Fruit fly (Drosophila melanogaster): ENCODE data around the gene CG10096.

Gene CG10096

dm6 chr3R:12401672-12402296 lies 6.0 kb upstream of the CG10096 start, which contains the start of gene DNAlig3 (continued):
- no peak for TF ChIP-seq CG17359 (tag; optimal IDR thresholded peaks at IDR 0.05)
- TF ChIP-seq Opbp (GFP tag; IDR thresholded peaks at IDR 0.05; ENCODE audit: partially characterized antibody) = no peak
- peak; percentile 23 for TF ChIP-seq trem (tag; optimal IDR thresholded peaks at IDR 0.05)
- peak; percentile 45 for TF ChIP-seq CTCF (GFP tag; optimal IDR thresholded peaks at IDR 0.05)
- peak; percentile 77 for TF ChIP-seq CG17186 (GFP tag; optimal IDR thresholded peaks at IDR 0.05)
- peak; percentile 8 for TF ChIP-seq CG6683 (GFP tag; optimal IDR thresholded peaks at IDR 0.05)
- TF ChIP-seq Lpt (GFP tag; optimal IDR thresholded peaks at IDR 0.05) = no peak
- no peak for TF ChIP-seq Rx (GFP tag; IDR thresholded peaks at IDR 0.05)
- TF ChIP-seq CG6254 (GFP tag; optimal IDR thresholded peaks at IDR 0.05) = no peak
- peak in 1 of 2 experiments; percentile 10 for TF ChIP-seq Pdp1 (GFP tag; optimal IDR thresholded peaks at IDR 0.05)
- peak; percentile 40; the same call in 1 of the 2 replicates for TF ChIP-seq Dref (GFP tag; IDR thresholded peaks at IDR 0.05)
- no peak for TF ChIP-seq CG8089 (GFP tag; optimal IDR thresholded peaks at IDR 0.05)
- TF ChIP-seq abd-A (tag; optimal IDR thresholded peaks at IDR 0.05) = no peak
- peak; percentile 25; the same call in 1 of the 2 replicates for TF ChIP-seq inv (GFP tag; IDR thresholded peaks at IDR 0.05; ENCODE audit: partially characterized antibody)
- TF ChIP-seq CrebB (tag; optimal IDR thresholded peaks at IDR 0.05) = no peak
- TF ChIP-seq HLHmδ (GFP tag; optimal IDR thresholded peaks at IDR 0.05) = peak; percentile 65
- TF ChIP-seq amos (GFP tag; IDR thresholded peaks at IDR 0.05; ENCODE audit: partially characterized antibody) = peak; percentile 52; the same call in 1 of the 2 replicates
- no peak for TF ChIP-seq ara (GFP tag; IDR thresholded peaks at IDR 0.05)
- TF ChIP-seq CG2199 (GFP tag; IDR thresholded peaks at IDR 0.05) = no peak
- TF ChIP-seq Nf-YC (tag; optimal IDR thresholded peaks at IDR 0.05) = no peak
- no peak for TF ChIP-seq CG32767 (GFP tag; IDR thresholded peaks at IDR 0.05)
- no peak for TF ChIP-seq CG16779 (GFP tag; IDR thresholded peaks at IDR 0.05)
- no peak for TF ChIP-seq CG3838 (GFP tag; optimal IDR thresholded peaks at IDR 0.05)
- no peak for TF ChIP-seq nau (GFP tag; optimal IDR thresholded peaks at IDR 0.05)
- TF ChIP-seq CG15011 (GFP tag; optimal IDR thresholded peaks at IDR 0.05) = no peak
- no peak for TF ChIP-seq CG4730 (GFP tag; IDR thresholded peaks at IDR 0.05)
- TF ChIP-seq Deaf1 (tag; optimal IDR thresholded peaks at IDR 0.05) = no peak
- no peak for TF ChIP-seq ro (GFP tag; IDR thresholded peaks at IDR 0.05)
- no peak for TF ChIP-seq CG11723 (GFP tag; optimal IDR thresholded peaks at IDR 0.05)
- TF ChIP-seq sr (GFP tag; IDR thresholded peaks at IDR 0.05) = no peak
- TF ChIP-seq ind (GFP tag; optimal IDR thresholded peaks at IDR 0.05) = no peak
- TF ChIP-seq klu (GFP tag; IDR thresholded peaks at IDR 0.05) = no peak
- TF ChIP-seq lov (optimal IDR thresholded peaks at IDR 0.05) = no peak
- TF ChIP-seq lov (GFP tag; IDR thresholded peaks at IDR 0.05) = no peak
- no peak for TF ChIP-seq p53 (GFP tag; optimal IDR thresholded peaks at IDR 0.05)
- no peak for TF ChIP-seq dysf (GFP tag; IDR thresholded peaks at IDR 0.05)
- TF ChIP-seq CG10431 (GFP tag; optimal IDR thresholded peaks at IDR 0.05) = no peak
- no peak for TF ChIP-seq onecut (GFP tag; IDR thresholded peaks at IDR 0.05)
- no peak for TF ChIP-seq HmgZ (tag; optimal IDR thresholded peaks at IDR 0.05)
- no peak for TF ChIP-seq CG6175 (GFP tag; IDR thresholded peaks at IDR 0.05)
- TF ChIP-seq CG13123 (GFP tag; optimal IDR thresholded peaks at IDR 0.05) = no peak
- TF ChIP-seq trh (GFP tag; optimal IDR thresholded peaks at IDR 0.05) = no peak
- no peak for TF ChIP-seq CG12219 (GFP tag; optimal IDR thresholded peaks at IDR 0.05)
- TF ChIP-seq Ptx1 (GFP tag; IDR thresholded peaks at IDR 0.05) = no peak
- TF ChIP-seq CG6854 (GFP tag; optimal IDR thresholded peaks at IDR 0.05) = no peak
- peak; percentile 32 for TF ChIP-seq CG2116 (GFP tag; optimal IDR thresholded peaks at IDR 0.05)
- no peak for TF ChIP-seq CG11696 (GFP tag; IDR thresholded peaks at IDR 0.05)
- no peak for TF ChIP-seq CG11085 (GFP tag; IDR thresholded peaks at IDR 0.05)
- TF ChIP-seq gcm2 (GFP tag; optimal IDR thresholded peaks at IDR 0.05) = no peak
- no peak for TF ChIP-seq CG1024 (GFP tag; IDR thresholded peaks at IDR 0.05)
- no peak for TF ChIP-seq Taf1 (GFP tag; IDR thresholded peaks at IDR 0.05)
- TF ChIP-seq CG3726 (GFP tag; IDR thresholded peaks at IDR 0.05) = no peak
